Fruit fly (Drosophila melanogaster) whole organism, embryonic: ENCODE data around the gene CG31321.

ENCODE experiments used
- Ada2b ChIP-seq: fragments of 200-800 bp; sonication (Bioruptor generic); IDR thresholded peaks from 2 replicates; pipeline ENCODE4 v1.3.6; 2022; ENCODE audit warnings: missing biosample characterization, missing genetic modification characterization
- CG10209 ChIP-seq: fragments of 200-800 bp; sonication (Bioruptor generic); optimal IDR thresholded peaks from 3 replicates; lab custom pipeline; 2017; ENCODE audit warnings: missing biosample characterization, mild to moderate bottlenecking, missing genetic modification characterization, missing genetic modification reagents
- CG10267 ChIP-seq: fragments of 200-800 bp; sonication (Bioruptor generic); optimal IDR thresholded peaks from 2 replicates; lab custom pipeline; 2018; ENCODE audit warnings: missing biosample characterization, mild to moderate bottlenecking, missing genetic modification characterization, moderate library complexity
- CG11456 ChIP-seq: fragments of 200-800 bp; sonication (Bioruptor generic); IDR thresholded peaks from 3 replicates; pipeline ENCODE4 v1.3.6; 2022; ENCODE audit warnings: missing biosample characterization, missing genetic modification characterization
- CG12659 ChIP-seq: fragments of 200-800 bp; sonication (Bioruptor generic); optimal IDR thresholded peaks from 3 replicates; lab custom pipeline; 2017; ENCODE audit warnings: mild to moderate bottlenecking, missing biosample characterization, missing genetic modification reagents, missing genetic modification characterization
- CG17186 ChIP-seq: fragments of 200-800 bp; sonication (Bioruptor generic); optimal IDR thresholded peaks from 3 replicates; lab custom pipeline; 2017; ENCODE audit warnings: missing biosample characterization, missing genetic modification reagents, missing genetic modification characterization
- CG17612 ChIP-seq: fragments of 200-800 bp; sonication (Bioruptor generic); IDR thresholded peaks from 2 replicates; pipeline ENCODE4 v1.3.6; 2022; ENCODE audit warnings: missing biosample characterization, missing genetic modification characterization
- CG1832 ChIP-seq: fragments of 200-800 bp; sonication (Bioruptor generic); optimal IDR thresholded peaks from 2 replicates; lab custom pipeline; 2017; ENCODE audit warnings: missing biosample characterization, mild to moderate bottlenecking, missing genetic modification characterization, inconsistent platforms
- CG2199 ChIP-seq: fragments of 200-800 bp; sonication (Bioruptor generic); IDR thresholded peaks from 3 replicates; pipeline ENCODE4 v1.3.6; 2022; ENCODE audit warnings: missing biosample characterization, missing genetic modification characterization
- CG31365 ChIP-seq: fragments of 200-800 bp; sonication (Bioruptor generic); optimal IDR thresholded peaks from 2 replicates; lab custom pipeline; 2018; ENCODE audit warnings: missing biosample characterization, mild to moderate bottlenecking, missing genetic modification characterization
- CG31441 ChIP-seq: fragments of 200-800 bp; sonication (Bioruptor generic); IDR thresholded peaks from 2 replicates; pipeline ENCODE4 v1.3.6; 2022; ENCODE audit warnings: missing biosample characterization, missing genetic modification characterization
- CG33213 ChIP-seq: fragments of 200-800 bp; sonication (Bioruptor generic); optimal IDR thresholded peaks from 3 replicates; lab custom pipeline; 2016; ENCODE audit warnings: missing biosample characterization, missing genetic modification characterization
- CG34376 ChIP-seq: fragments of 200-800 bp; sonication (Bioruptor generic); optimal IDR thresholded peaks from 2 replicates; lab custom pipeline; 2018; ENCODE audit warnings: missing biosample characterization, mild to moderate bottlenecking, missing genetic modification characterization
- CG3995 ChIP-seq: fragments of 200-800 bp; sonication (Bioruptor generic); optimal IDR thresholded peaks from 3 replicates; lab custom pipeline; 2016; ENCODE audit warnings: missing biosample characterization, missing genetic modification characterization
- CG4617 ChIP-seq: fragments of 200-800 bp; sonication (Bioruptor generic); optimal IDR thresholded peaks from 3 replicates; lab custom pipeline; 2016; ENCODE audit warnings: missing biosample characterization, missing genetic modification characterization, borderline replicate concordance
- CG6683 ChIP-seq: fragments of 200-800 bp; sonication (Bioruptor generic); optimal IDR thresholded peaks from 2 replicates; lab custom pipeline; 2017; ENCODE audit warnings: missing biosample characterization, mild to moderate bottlenecking, missing genetic modification characterization, missing genetic modification reagents
- CG7786 ChIP-seq: fragments of 200-800 bp; sonication (Bioruptor generic); optimal IDR thresholded peaks from 2 replicates; lab custom pipeline; 2016; ENCODE audit warnings: missing biosample characterization, missing genetic modification characterization
- CG7987 ChIP-seq: fragments of 200-800 bp; sonication (Bioruptor generic); optimal IDR thresholded peaks from 2 replicates; lab custom pipeline; 2018; ENCODE audit warnings: missing biosample characterization, mild to moderate bottlenecking, missing genetic modification characterization, moderate library complexity
- CG8089 ChIP-seq: fragments of 200-800 bp; sonication (Bioruptor generic); optimal IDR thresholded peaks from 3 replicates; lab custom pipeline; 2016; ENCODE audit warnings: missing biosample characterization, missing genetic modification characterization
- CG8290 ChIP-seq, 3 experiments: fragments of 200-800 bp; sonication (Bioruptor generic); optimal IDR thresholded peaks; 2 replicates each; lab custom pipeline; 2016 to 2019; ENCODE audit warnings: missing biosample characterization in 3 of 3, missing genetic modification characterization in 3 of 3, mild to moderate bottlenecking in 2 of 3, moderate library complexity in 1 of 3
- CG9437 ChIP-seq: fragments of 200-800 bp; sonication (Bioruptor generic); optimal IDR thresholded peaks from 2 replicates; lab custom pipeline; 2018; ENCODE audit warnings: missing biosample characterization, mild to moderate bottlenecking, missing genetic modification characterization
- CTCF ChIP-seq: fragments of 200-800 bp; sonication (Bioruptor generic); optimal IDR thresholded peaks from 2 replicates; lab custom pipeline; 2017; ENCODE audit warnings: missing biosample characterization, mild to moderate bottlenecking, missing genetic modification characterization, moderate library complexity
- Deaf1 ChIP-seq: fragments of 200-800 bp; optimal IDR thresholded peaks from 3 replicates; lab custom pipeline; 2019; ENCODE audit warnings: missing biosample characterization, mild to moderate bottlenecking, missing genetic modification characterization, moderate library complexity
- Dek ChIP-seq: fragments of 200-800 bp; sonication (Bioruptor generic); optimal IDR thresholded peaks from 3 replicates; lab custom pipeline; 2019; ENCODE audit warnings: missing biosample characterization, mild to moderate bottlenecking, missing genetic modification characterization, moderate library complexity
- E2f1 ChIP-seq: fragments of 200-800 bp; sonication (Bioruptor generic); IDR thresholded peaks from 2 replicates; pipeline ENCODE4 v1.3.6; 2022; ENCODE audit warnings: missing biosample characterization, missing genetic modification characterization
- HmgZ ChIP-seq: fragments of 200-800 bp; sonication (Bioruptor generic); optimal IDR thresholded peaks from 2 replicates; lab custom pipeline; 2018; ENCODE audit warnings: missing biosample characterization, mild to moderate bottlenecking, missing genetic modification characterization
- Hmr ChIP-seq: fragments of 200-800 bp; sonication (Bioruptor generic); optimal IDR thresholded peaks from 3 replicates; lab custom pipeline; 2017; ENCODE audit warnings: mild to moderate bottlenecking, missing biosample characterization, missing genetic modification reagents, missing genetic modification characterization
- Hsf ChIP-seq: fragments of 200-800 bp; sonication (Bioruptor generic); optimal IDR thresholded peaks from 3 replicates; lab custom pipeline; 2016; ENCODE audit warnings: missing biosample characterization, missing genetic modification characterization
- MESR4 ChIP-seq: fragments of 200-800 bp; sonication (Bioruptor generic); optimal IDR thresholded peaks from 2 replicates; lab custom pipeline; 2018; ENCODE audit warnings: missing biosample characterization, mild to moderate bottlenecking, missing genetic modification characterization, moderate library complexity
- NK7.1 ChIP-seq: fragments of 200-800 bp; sonication (Bioruptor generic); optimal IDR thresholded peaks from 3 replicates; lab custom pipeline; 2016; ENCODE audit warnings: missing biosample characterization, missing genetic modification characterization
- Pdp1 ChIP-seq, 2 experiments: fragments of 200-800 bp; sonication (Bioruptor generic); optimal IDR thresholded peaks; 3 replicates each; lab custom pipeline; 2016; ENCODE audit warnings: missing biosample characterization in 2 of 2, missing genetic modification characterization in 2 of 2, mild to moderate bottlenecking in 1 of 2, moderate library complexity in 1 of 2
- Rfx ChIP-seq: fragments of 200-800 bp; sonication (Bioruptor generic); IDR thresholded peaks from 2 replicates; pipeline ENCODE4 v1.3.6; 2022; ENCODE audit warnings: missing biosample characterization, missing genetic modification characterization
- Sin3A ChIP-seq: fragments of >200 bp; optimal IDR thresholded peaks from 2 replicates; lab custom pipeline; 2018
- TFAM ChIP-seq: fragments of 200-800 bp; sonication (Bioruptor generic); optimal IDR thresholded peaks from 2 replicates; lab custom pipeline; 2017; ENCODE audit warnings: missing biosample characterization, missing genetic modification characterization, inconsistent platforms
- YL-1 ChIP-seq: fragments of 200-800 bp; sonication (Bioruptor generic); optimal IDR thresholded peaks from 3 replicates; lab custom pipeline; 2017; ENCODE audit warnings: missing biosample characterization, mild to moderate bottlenecking, missing genetic modification characterization
- al ChIP-seq: fragments of 200-800 bp; sonication (Bioruptor generic); IDR thresholded peaks from 2 replicates; pipeline ENCODE4 v1.3.6; 2022; ENCODE audit warnings: missing biosample characterization, missing genetic modification characterization
- ara ChIP-seq: fragments of 200-800 bp; sonication (Bioruptor generic); IDR thresholded peaks from 2 replicates; pipeline ENCODE4 v1.3.6; 2022; ENCODE audit warnings: missing biosample characterization, missing genetic modification characterization
- cad ChIP-seq: fragments of >200 bp; optimal IDR thresholded peaks from 2 replicates; lab custom pipeline; 2017; ENCODE audit warnings: missing biosample characterization, missing genetic modification characterization
- dysf ChIP-seq: fragments of 200-800 bp; sonication (Bioruptor generic); IDR thresholded peaks from 3 replicates; pipeline ENCODE4 v1.3.6; 2022; ENCODE audit warnings: missing biosample characterization, missing genetic modification characterization
- ftz-f1 ChIP-seq: fragments of 200-800 bp; sonication (Bioruptor generic); optimal IDR thresholded peaks from 2 replicates; lab custom pipeline; 2016; ENCODE audit warnings: missing biosample characterization, missing genetic modification characterization
- gcm2 ChIP-seq: fragments of 200-800 bp; sonication (Bioruptor generic); optimal IDR thresholded peaks from 2 replicates; lab custom pipeline; 2016; ENCODE audit warnings: missing biosample characterization, missing genetic modification characterization
- gro ChIP-seq: fragments of 200-800 bp; sonication (Bioruptor generic); optimal IDR thresholded peaks from 2 replicates; lab custom pipeline; 2016; ENCODE audit warnings: missing biosample characterization, missing genetic modification characterization
- ham ChIP-seq: fragments of 200-800 bp; sonication (Bioruptor generic); IDR thresholded peaks from 2 replicates; pipeline ENCODE4 v1.3.6; 2022; ENCODE audit warnings: missing biosample characterization, missing genetic modification characterization
- hbn ChIP-seq: fragments of 200-800 bp; sonication (Bioruptor generic); IDR thresholded peaks from 2 replicates; pipeline ENCODE4 v1.3.6; 2022; ENCODE audit warnings: missing biosample characterization, missing genetic modification characterization; ENCODE audit not compliant: partially characterized antibody
- onecut ChIP-seq: fragments of 200-800 bp; sonication (Bioruptor generic); IDR thresholded peaks from 2 replicates; pipeline ENCODE4 v1.3.6; 2022; ENCODE audit warnings: missing biosample characterization, missing genetic modification characterization
- otp ChIP-seq: fragments of 200-800 bp; sonication (Bioruptor generic); IDR thresholded peaks from 3 replicates; pipeline ENCODE4, ENCODE4 v1.3.6; 2022; ENCODE audit warnings: missing biosample characterization, missing genetic modification characterization
- pros ChIP-seq: fragments of 200-800 bp; sonication (Bioruptor generic); optimal IDR thresholded peaks from 3 replicates; lab custom pipeline; 2019; ENCODE audit warnings: missing biosample characterization, mild to moderate bottlenecking, missing genetic modification characterization, moderate library complexity
- sd ChIP-seq: fragments of 200-800 bp; sonication (Bioruptor generic); optimal IDR thresholded peaks from 3 replicates; lab custom pipeline; 2018; ENCODE audit warnings: missing biosample characterization, mild to moderate bottlenecking, missing genetic modification characterization, moderate library complexity
- sob ChIP-seq: fragments of 200-800 bp; sonication (Bioruptor generic); IDR thresholded peaks from 2 replicates; pipeline ENCODE4 v1.3.6; 2022; ENCODE audit warnings: missing biosample characterization, missing genetic modification characterization

The CG31321 gene

DNA sequence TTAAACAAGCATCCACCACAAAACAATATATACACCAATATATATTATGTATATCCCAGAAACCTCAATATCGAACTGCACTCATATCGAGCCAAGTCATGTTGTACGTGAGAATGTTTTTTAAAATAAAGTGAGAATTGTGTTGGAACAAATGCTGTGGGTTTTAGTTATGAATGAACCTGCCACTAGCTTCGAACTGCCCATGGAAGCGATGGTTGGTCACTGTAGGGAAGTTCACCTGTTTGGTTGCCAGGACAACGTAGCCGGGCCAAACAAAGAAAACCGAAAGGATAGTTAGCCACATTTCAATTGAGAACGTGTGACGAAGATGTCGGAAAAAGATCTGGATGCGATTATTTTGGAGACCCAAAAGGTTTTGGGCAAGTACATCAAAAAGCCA is 8.0 kb upstream of the CG31321 start, which contains the start of gene IFT54:
Gene IFT54 (plus strand): TSS at position 301 of the 400 bp plus-strand sequence.
- peak; percentile 24; the same call in 1 of the 2 replicates for TF ChIP-seq Rfx (GFP tag; lab: Robert Waterston, UW)
- TF ChIP-seq CG10267 (tag; lab: Kevin White, UChicago), result no peak
- no peak for TF ChIP-seq CG11456 (GFP tag; lab: Robert Waterston, UW)
- 0 out of 2 replicates have a peak, but pooled peaks have one; percentile 14 for TF ChIP-seq sob

DNA sequence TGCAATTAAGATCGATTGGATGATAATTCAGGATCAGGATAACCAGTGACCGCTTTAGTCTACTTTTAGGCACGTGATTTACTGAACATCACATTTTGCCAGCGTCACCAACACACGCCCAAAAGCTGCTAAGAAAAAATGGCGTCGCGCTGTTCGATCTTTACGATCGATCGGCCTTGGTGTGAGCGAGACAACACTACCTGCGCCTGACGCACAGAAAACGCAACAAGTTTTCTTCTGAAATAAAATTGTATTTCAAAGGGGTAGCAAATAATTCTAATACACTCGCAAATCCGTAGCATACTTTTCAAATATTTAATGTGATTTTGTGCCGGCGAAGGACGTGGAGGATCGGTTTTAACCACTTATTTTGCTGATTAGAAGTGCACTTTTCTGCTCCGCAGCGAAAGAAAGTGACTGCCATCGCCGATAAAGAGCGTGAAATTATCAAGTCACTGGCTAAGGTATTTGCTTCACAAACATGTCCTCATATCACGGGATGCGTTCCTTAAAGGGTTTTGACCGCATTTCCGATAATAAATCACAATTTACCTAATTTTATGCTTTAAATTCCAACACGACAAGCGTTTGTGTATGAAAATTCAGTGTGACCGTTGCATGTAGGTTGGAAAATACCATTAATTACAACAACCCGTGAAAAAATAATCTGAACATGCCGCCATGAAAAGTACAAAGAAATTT is 2.0 kb upstream of the CG31321 start:
- TF ChIP-seq CG7987 (GFP tag; lab: Kevin White, UChicago) (peak; percentile 10), YL-1 (GFP tag; lab: Kevin White, UChicago) (peak; percentile 28), CG12659 (GFP tag; lab: Kevin White, UChicago) (peak; percentile 14), Dek (peak; percentile 39), TFAM (GFP tag; lab: Kevin White, UChicago) (no peak), Hmr (GFP tag; lab: Kevin White, UChicago) (no peak), CG17612 (peak; percentile 45), CG31441 (GFP tag; lab: Robert Waterston, UW) (no peak), onecut (GFP tag; lab: Robert Waterston, UW) (peak; percentile 87), sd (peak; percentile 72), pros (GFP tag; lab: Kevin White, UChicago) (peak; percentile 67), CG31365 (tag; lab: Kevin White, UChicago) (no peak), Pdp1 (GFP tag; optimal IDR thresholded peaks at IDR 0.05; lab: Kevin White, UChicago) (peak in 1 of 2 experiments; percentile 12), Hsf (GFP tag; lab: Kevin White, UChicago) (no peak), ftz-f1 (GFP tag; lab: Kevin White, UChicago) (peak; percentile 95), CG7786 (no peak), CG8089 (GFP tag; lab: Kevin White, UChicago) (no peak), hbn (GFP tag; lab: Robert Waterston, UW) (no peak), NK7.1 (GFP tag; lab: Kevin White, UChicago) (peak; percentile 27), gcm2 (GFP tag; lab: Kevin White, UChicago) (no peak), CG33213 (GFP tag; lab: Kevin White, UChicago) (no peak), MESR4 (GFP tag; lab: Kevin White, UChicago) (peak; percentile 67), Ada2b (GFP tag; lab: Robert Waterston, UW) (no peak), CG2199 (no peak), dysf (GFP tag; lab: Robert Waterston, UW) (no peak), Sin3A (lab: Kevin White, UChicago) (peak; percentile 1), CTCF (GFP tag; lab: Kevin White, UChicago) (peak; percentile 42), CG6683 (GFP tag; lab: Kevin White, UChicago) (no peak), CG9437 (GFP tag; lab: Kevin White, UChicago) (no peak), al (GFP tag; lab: Robert Waterston, UW) (no peak), ham (GFP tag; lab: Robert Waterston, UW) (no peak), CG17186 (GFP tag; lab: Kevin White, UChicago) (peak; percentile 18), CG1832 (GFP tag; lab: Kevin White, UChicago) (peak; percentile 65), cad (GFP tag; lab: Kevin White, UChicago) (peak; percentile 58), gro (peak; percentile 42), CG10209 (GFP tag; lab: Kevin White, UChicago) (no peak), ara (GFP tag; lab: Robert Waterston, UW) (no peak), CG4617 (GFP tag; lab: Kevin White, UChicago) (peak; percentile 91), Deaf1 (no peak), CG8290 (GFP tag; optimal IDR thresholded peaks at IDR 0.05; lab: Kevin White, UChicago) (peak; percentile 74), CG8290 (tag; optimal IDR thresholded peaks at IDR 0.05; lab: Kevin White, UChicago) (peak; percentile 81 to 87), E2f1 (GFP tag; lab: Robert Waterston, UW) (no peak), HmgZ (tag; lab: Kevin White, UChicago) (peak; percentile 56), otp (GFP tag; lab: Robert Waterston, UW) (no peak), CG3995 (GFP tag; lab: Kevin White, UChicago) (peak; percentile 35), CG34376 (GFP tag; lab: Kevin White, UChicago) (peak; percentile 12)
